Worm (Caenorhabditis elegans) whole organism, late embryonic: ENCODE measurements around the gene C18D11.7.

Experiments used
- ceh-18 ChIP-seq: sonication (generic microtip); optimal IDR thresholded peaks from 2 replicates; lab custom pipeline; 2016; ENCODE audit warnings: missing genetic modification characterization, missing compliant biosample characterization
- che-1 ChIP-seq: sonication (generic microtip); optimal IDR thresholded peaks from 2 replicates; lab custom pipeline; 2016; ENCODE audit warnings: mild to moderate bottlenecking, missing genetic modification characterization, missing compliant biosample characterization
- elt-2 ChIP-seq: sonication (generic microtip); optimal IDR thresholded peaks from 2 replicates; lab custom pipeline; 2016; ENCODE audit warnings: missing genetic modification reagents, missing genetic modification characterization, missing compliant biosample characterization
- fkh-10 ChIP-seq: fragments of 150-350 bp; optimal IDR thresholded peaks from 2 replicates; lab custom pipeline; 2014; ENCODE audit warnings: missing biosample characterization, missing genetic modification reagents, missing genetic modification characterization
- hlh-13 ChIP-seq: fragments of 200-800 bp; sonication (Bioruptor generic); optimal IDR thresholded peaks from 2 replicates; lab custom pipeline; 2018; ENCODE audit warnings: mild to moderate bottlenecking, missing genetic modification characterization, missing compliant biosample characterization
- hlh-6 ChIP-seq: sonication (generic microtip); optimal IDR thresholded peaks from 2 replicates; lab custom pipeline; 2016; ENCODE audit warnings: missing genotype, missing genetic modification characterization, missing compliant biosample characterization
- lim-6 ChIP-seq: sonication (generic microtip); optimal IDR thresholded peaks from 2 replicates; lab custom pipeline; 2016; ENCODE audit warnings: missing genetic modification characterization, missing compliant biosample characterization
- nfya-1 ChIP-seq: sonication (generic microtip); optimal IDR thresholded peaks from 2 replicates; lab custom pipeline; 2017; ENCODE audit warnings: missing genetic modification characterization, mild to moderate bottlenecking, missing compliant biosample characterization, antibody characterized with exemption, moderate library complexity
- nhr-232 ChIP-seq: sonication (generic microtip); optimal IDR thresholded peaks from 2 replicates; lab custom pipeline; 2016; ENCODE audit warnings: missing genetic modification characterization, missing compliant biosample characterization
- pha-4 ChIP-seq: fragments of 150-350 bp; optimal IDR thresholded peaks from 2 replicates; lab custom pipeline; 2018; ENCODE audit warnings: missing biosample characterization, missing genetic modification reagents, missing genetic modification characterization
- rnt-1 ChIP-seq: sonication (generic microtip); optimal IDR thresholded peaks from 2 replicates; lab custom pipeline; 2016; ENCODE audit warnings: missing genetic modification characterization, missing compliant biosample characterization
- zip-5 ChIP-seq: sonication (generic microtip); optimal IDR thresholded peaks from 2 replicates; lab custom pipeline; 2016; ENCODE audit warnings: missing genetic modification characterization, missing compliant biosample characterization

DNA sequence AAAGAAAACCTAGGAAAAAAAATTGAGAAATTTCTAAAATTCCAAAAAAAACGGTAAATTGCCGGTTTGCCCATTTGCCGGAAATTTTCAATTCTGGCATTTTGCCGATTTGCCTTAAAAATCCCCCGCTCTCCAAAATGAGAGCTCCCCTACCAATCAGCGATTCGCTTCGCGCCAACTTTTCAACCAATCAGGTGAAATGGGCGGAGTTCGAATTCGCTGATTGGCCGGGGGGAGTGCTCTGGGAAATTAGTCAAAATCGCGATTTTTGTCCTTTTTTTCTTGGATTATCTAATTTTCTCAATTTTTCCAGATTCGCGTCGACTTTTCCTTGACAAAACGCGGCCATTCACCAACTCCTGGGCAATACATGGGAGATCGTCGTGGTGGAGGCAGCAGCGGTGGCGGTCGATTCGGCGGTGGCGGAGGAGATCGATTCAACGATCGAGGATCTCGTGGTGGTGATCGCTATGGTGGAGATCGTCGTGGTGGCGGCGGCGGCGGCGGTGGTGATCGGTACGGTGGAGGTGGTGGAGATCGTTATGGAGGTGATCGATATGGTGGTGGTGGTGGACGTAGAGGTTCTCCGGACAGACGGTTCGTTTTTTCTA is 23.1 kb upstream of the C18D11.7 start:
- TF ChIP-seq lim-6 (tag; lab: Kevin White, UChicago): no peak
- TF ChIP-seq ceh-18 (tag; lab: Kevin White, UChicago): no peak
- TF ChIP-seq nhr-232: no peak
- TF ChIP-seq che-1 (tag; lab: Kevin White, UChicago): no peak
- TF ChIP-seq elt-2 (tag; lab: Kevin White, UChicago): no peak
- no peak for TF ChIP-seq pha-4 (tag; lab: Kevin White, UChicago)
- TF ChIP-seq fkh-10 (GFP tag; lab: Kevin White, UChicago): no peak
- no peak for TF ChIP-seq rnt-1 (tag; lab: Kevin White, UChicago)
- TF ChIP-seq zip-5 (tag; lab: Kevin White, UChicago): no peak
- TF ChIP-seq hlh-13 (GFP tag; lab: Kevin White, UChicago): no peak
- TF ChIP-seq nfya-1 (tag; lab: Kevin White, UChicago): peak; percentile 98
- TF ChIP-seq hlh-6 (tag; lab: Kevin White, UChicago): no peak
